Fruit fly (Drosophila melanogaster) whole organism, embryonic: ENCODE results near the gene udt.

ENCODE experiments used
- Ada2b ChIP-seq: fragments of 200-800 bp; sonication (Bioruptor generic); IDR thresholded peaks from 2 replicates; pipeline ENCODE4 v1.3.6; 2022; ENCODE audit warnings: missing biosample characterization, missing genetic modification characterization
- Atf6 ChIP-seq: fragments of 200-800 bp; sonication (Bioruptor generic); IDR thresholded peaks from 2 replicates; pipeline ENCODE4 v1.3.6; 2022; ENCODE audit warnings: missing biosample characterization, missing genetic modification characterization
- CG11504 ChIP-seq: fragments of 200-800 bp; sonication (Bioruptor generic); optimal IDR thresholded peaks from 3 replicates; lab custom pipeline; 2019; ENCODE audit warnings: missing biosample characterization, mild to moderate bottlenecking, missing genetic modification characterization, moderate library complexity
- CG11695 ChIP-seq: fragments of 200-800 bp; sonication (Bioruptor generic); IDR thresholded peaks from 3 replicates; pipeline ENCODE4 v1.3.6; 2022; ENCODE audit warnings: missing biosample characterization, missing genetic modification characterization
- CG12155 ChIP-seq: fragments of 200-800 bp; sonication (Bioruptor generic); optimal IDR thresholded peaks from 3 replicates; lab custom pipeline; 2016; ENCODE audit warnings: missing biosample characterization, missing genetic modification characterization
- CG12744 ChIP-seq: fragments of 200-800 bp; sonication (Bioruptor generic); optimal IDR thresholded peaks from 2 replicates; lab custom pipeline; 2016; ENCODE audit warnings: missing biosample characterization, missing genetic modification characterization
- CG15696 ChIP-seq: fragments of 200-800 bp; sonication (Bioruptor generic); optimal IDR thresholded peaks from 2 replicates; lab custom pipeline; 2019; ENCODE audit warnings: missing biosample characterization, mild to moderate bottlenecking, missing genetic modification characterization, moderate library complexity
- CG17912 ChIP-seq: fragments of 200-800 bp; sonication (Bioruptor generic); optimal IDR thresholded peaks from 2 replicates; lab custom pipeline; 2018; ENCODE audit warnings: missing biosample characterization, mild to moderate bottlenecking, missing genetic modification characterization
- CG2202 ChIP-seq: fragments of 200-800 bp; sonication (Bioruptor generic); optimal IDR thresholded peaks from 2 replicates; lab custom pipeline; 2018; ENCODE audit warnings: missing biosample characterization, mild to moderate bottlenecking, missing genetic modification characterization
- CG2712 ChIP-seq: fragments of 200-800 bp; optimal IDR thresholded peaks from 3 replicates; lab custom pipeline; 2019; ENCODE audit warnings: missing biosample characterization, mild to moderate bottlenecking, missing genetic modification characterization, moderate library complexity
- CG2889 ChIP-seq: fragments of 200-800 bp; sonication (Bioruptor generic); IDR thresholded peaks from 3 replicates; pipeline ENCODE4 v1.3.6; 2022; ENCODE audit warnings: missing biosample characterization, missing genetic modification characterization
- CG30431 ChIP-seq: fragments of 200-800 bp; sonication (Bioruptor generic); optimal IDR thresholded peaks from 2 replicates; lab custom pipeline; 2017; ENCODE audit warnings: missing biosample characterization, missing genetic modification characterization
- CG31388 ChIP-seq: fragments of 200-800 bp; sonication (Bioruptor generic); optimal IDR thresholded peaks from 2 replicates; lab custom pipeline; 2016; ENCODE audit warnings: missing biosample characterization, missing genetic modification characterization
- CG31441 ChIP-seq: fragments of 200-800 bp; sonication (Bioruptor generic); IDR thresholded peaks from 2 replicates; pipeline ENCODE4 v1.3.6; 2022; ENCODE audit warnings: missing biosample characterization, missing genetic modification characterization
- CG3838 ChIP-seq: fragments of 200-800 bp; sonication (Bioruptor generic); optimal IDR thresholded peaks from 3 replicates; lab custom pipeline; 2016; ENCODE audit warnings: missing biosample characterization, missing genetic modification characterization
- CG3847 ChIP-seq: fragments of 200-800 bp; sonication (Bioruptor generic); IDR thresholded peaks from 2 replicates; pipeline ENCODE4 v1.3.6; 2022; ENCODE audit warnings: missing biosample characterization, missing genetic modification characterization
- CG6813 ChIP-seq: fragments of 200-800 bp; sonication (Bioruptor generic); optimal IDR thresholded peaks from 2 replicates; lab custom pipeline; 2017; ENCODE audit warnings: missing biosample characterization, missing genetic modification characterization, mild to moderate bottlenecking, moderate library complexity, missing genetic modification reagents
- CG6854 ChIP-seq: fragments of 200-800 bp; sonication (Bioruptor generic); optimal IDR thresholded peaks from 3 replicates; lab custom pipeline; 2017; ENCODE audit warnings: missing biosample characterization, mild to moderate bottlenecking, missing genetic modification characterization
- CG7839 ChIP-seq: fragments of 200-800 bp; sonication (Bioruptor generic); optimal IDR thresholded peaks from 3 replicates; lab custom pipeline; 2018; ENCODE audit warnings: missing biosample characterization, mild to moderate bottlenecking, missing genetic modification characterization, moderate library complexity
- CG7987 ChIP-seq: fragments of 200-800 bp; sonication (Bioruptor generic); optimal IDR thresholded peaks from 2 replicates; lab custom pipeline; 2018; ENCODE audit warnings: missing biosample characterization, mild to moderate bottlenecking, missing genetic modification characterization, moderate library complexity
- CG8944 ChIP-seq: fragments of 200-800 bp; sonication (Bioruptor generic); optimal IDR thresholded peaks from 3 replicates; lab custom pipeline; 2016; ENCODE audit warnings: missing biosample characterization, missing genetic modification characterization
- CTCF ChIP-seq: fragments of 200-800 bp; sonication (Bioruptor generic); optimal IDR thresholded peaks from 2 replicates; lab custom pipeline; 2017; ENCODE audit warnings: missing biosample characterization, mild to moderate bottlenecking, missing genetic modification characterization, moderate library complexity
- Fer1 ChIP-seq: fragments of 200-800 bp; sonication (Bioruptor generic); optimal IDR thresholded peaks from 2 replicates; lab custom pipeline; 2017; ENCODE audit warnings: missing biosample characterization, mild to moderate bottlenecking, missing genetic modification characterization
- Fer3 ChIP-seq: fragments of 200-800 bp; sonication (Bioruptor generic); optimal IDR thresholded peaks from 2 replicates; lab custom pipeline; 2018; ENCODE audit warnings: missing biosample characterization, mild to moderate bottlenecking, missing genetic modification characterization, moderate library complexity
- HHEX ChIP-seq: fragments of 200-800 bp; sonication (Bioruptor generic); optimal IDR thresholded peaks from 3 replicates; lab custom pipeline; 2017; ENCODE audit warnings: missing biosample characterization, mild to moderate bottlenecking, missing genetic modification characterization, missing genetic modification reagents
- HLH4C ChIP-seq: fragments of 200-800 bp; sonication (Bioruptor generic); IDR thresholded peaks from 3 replicates; pipeline ENCODE4 v1.3.6; 2022; ENCODE audit warnings: missing biosample characterization, missing genetic modification characterization; ENCODE audit not compliant: partially characterized antibody
- MTF-1 ChIP-seq: fragments of 200-800 bp; sonication (Bioruptor generic); optimal IDR thresholded peaks from 2 replicates; lab custom pipeline; 2018; ENCODE audit warnings: missing biosample characterization, mild to moderate bottlenecking, missing genetic modification characterization, borderline replicate concordance
- Pdp1 ChIP-seq, 2 experiments: fragments of 200-800 bp; sonication (Bioruptor generic); optimal IDR thresholded peaks; 3 replicates each; lab custom pipeline; 2016; ENCODE audit warnings: missing biosample characterization in 2 of 2, missing genetic modification characterization in 2 of 2, mild to moderate bottlenecking in 1 of 2, moderate library complexity in 1 of 2
- Rx ChIP-seq: fragments of 200-800 bp; sonication (Bioruptor generic); IDR thresholded peaks from 2 replicates; pipeline ENCODE4 v1.3.6; 2022; ENCODE audit warnings: missing biosample characterization, missing genetic modification characterization
- Sry-β ChIP-seq: fragments of 200-800 bp; sonication (Bioruptor generic); optimal IDR thresholded peaks from 2 replicates; lab custom pipeline; 2018; ENCODE audit warnings: missing biosample characterization, mild to moderate bottlenecking, missing genetic modification characterization, moderate library complexity
- Vsx1 ChIP-seq: fragments of 200-800 bp; sonication (Bioruptor generic); optimal IDR thresholded peaks from 2 replicates; lab custom pipeline; 2017; ENCODE audit warnings: missing biosample characterization, mild to moderate bottlenecking, missing genetic modification characterization, missing genetic modification reagents
- Xbp1 ChIP-seq: fragments of 200-800 bp; sonication (Bioruptor generic); optimal IDR thresholded peaks from 3 replicates; lab custom pipeline; 2016; ENCODE audit warnings: missing biosample characterization, mild to moderate bottlenecking, missing genetic modification characterization
- crc ChIP-seq: fragments of 200-800 bp; sonication (Bioruptor generic); optimal IDR thresholded peaks from 2 replicates; lab custom pipeline; 2016; ENCODE audit warnings: missing biosample characterization, missing genetic modification characterization
- crp ChIP-seq, 2 experiments: fragments of 200-800 bp; sonication (Bioruptor generic); optimal IDR thresholded peaks; 2 replicates in 1 of 2; 3 replicates in 1 of 2; lab custom pipeline; 2017; ENCODE audit warnings: missing biosample characterization in 2 of 2, missing genetic modification characterization in 2 of 2, mild to moderate bottlenecking in 1 of 2, moderate library complexity in 1 of 2
- ems ChIP-seq: fragments of 200-800 bp; sonication (Bioruptor generic); optimal IDR thresholded peaks from 3 replicates; lab custom pipeline; 2016; ENCODE audit warnings: missing biosample characterization, missing genetic modification characterization
- eve ChIP-seq, 2 experiments: fragments of >200 bp; optimal IDR thresholded peaks; 2 replicates each; lab custom pipeline; 2017; ENCODE audit warnings: missing biosample characterization in 2 of 2, missing genetic modification characterization in 2 of 2
- fru ChIP-seq: fragments of >200 bp; optimal IDR thresholded peaks from 2 replicates; lab custom pipeline; 2017
- grau ChIP-seq: fragments of 200-800 bp; optimal IDR thresholded peaks from 3 replicates; lab custom pipeline; 2019; ENCODE audit warnings: missing biosample characterization, mild to moderate bottlenecking, missing genetic modification characterization, moderate library complexity
- hkb ChIP-seq, 2 experiments: fragments of 200-800 bp in 1 of 2; fragments of >200 bp in 1 of 2; sonication (Bioruptor generic) in 1 of 2; IDR thresholded peaks in 1 of 2; optimal IDR thresholded peaks in 1 of 2; 2 replicates each; pipeline versions ENCODE4 v1.3.6 to Lab custom; 2017 to 2022; ENCODE audit warnings: missing biosample characterization in 1 of 2, missing genetic modification characterization in 1 of 2
- kni ChIP-seq: fragments of 200-800 bp; sonication (Bioruptor generic); optimal IDR thresholded peaks from 3 replicates; lab custom pipeline; 2017; ENCODE audit warnings: mild to moderate bottlenecking, missing biosample characterization, missing genetic modification reagents, missing genetic modification characterization
- lilli ChIP-seq: fragments of 200-800 bp; sonication (Bioruptor generic); optimal IDR thresholded peaks from 3 replicates; lab custom pipeline; 2016; ENCODE audit warnings: missing biosample characterization, missing genetic modification characterization
- maf-S ChIP-seq: fragments of 200-800 bp; sonication (Bioruptor generic); optimal IDR thresholded peaks from 2 replicates; lab custom pipeline; 2016; ENCODE audit warnings: missing biosample characterization, missing genetic modification characterization
- odd ChIP-seq: fragments of 200-800 bp; sonication (Bioruptor generic); optimal IDR thresholded peaks from 2 replicates; lab custom pipeline; 2017; ENCODE audit warnings: missing biosample characterization, mild to moderate bottlenecking, missing genetic modification characterization
- peb ChIP-seq: fragments of 200-800 bp; sonication (Bioruptor generic); IDR thresholded peaks from 2 replicates; pipeline ENCODE4 v1.3.6; 2022; ENCODE audit warnings: missing biosample characterization, missing genetic modification characterization
- prd ChIP-seq, 3 experiments: fragments of >200 bp in 2 of 3; fragments of 200-800 bp in 1 of 3; sonication (Bioruptor generic) in 1 of 3; optimal IDR thresholded peaks in 2 of 3; IDR thresholded peaks in 1 of 3; 2 replicates in 2 of 3; 3 replicates in 1 of 3; pipeline versions ENCODE4 v1.3.6 to Lab custom; 2017 to 2022; ENCODE audit warnings: missing biosample characterization in 1 of 3, missing genetic modification characterization in 1 of 3
- pum ChIP-seq: fragments of 200-800 bp; sonication (Bioruptor generic); optimal IDR thresholded peaks from 2 replicates; lab custom pipeline; 2016; ENCODE audit warnings: missing biosample characterization, missing genetic modification characterization
- tin ChIP-seq: fragments of 200-800 bp; sonication (Bioruptor generic); optimal IDR thresholded peaks from 3 replicates; lab custom pipeline; 2016; ENCODE audit warnings: missing biosample characterization, missing genetic modification characterization
- vnd ChIP-seq: fragments of 200-800 bp; sonication (Bioruptor generic); IDR thresholded peaks from 3 replicates; pipeline ENCODE4 v1.3.6; 2022; ENCODE audit warnings: missing biosample characterization, missing genetic modification characterization; ENCODE audit not compliant: partially characterized antibody
- z ChIP-seq: fragments of 200-800 bp; sonication (Bioruptor generic); IDR thresholded peaks from 3 replicates; pipeline ENCODE4 v1.3.6; 2022; ENCODE audit warnings: missing biosample characterization, missing genetic modification characterization

Gene udt

dm6 chr3R:23757912-23758607 lies 5.0 kb downstream of the udt start, which contains the start of the genes PTPMT1 and Hrd3 (continued):
- TF ChIP-seq CG2712 (tag; lab: Kevin White, UChicago) (peak; percentile 99), crc (GFP tag; lab: Kevin White, UChicago) (peak; percentile 93), CG11695 (GFP tag; lab: Robert Waterston, UW) (peak; percentile 97), Fer3 (tag; lab: Kevin White, UChicago) (peak; percentile 97), Vsx1 (GFP tag; lab: Kevin White, UChicago) (peak; percentile 95), CG8944 (GFP tag; lab: Kevin White, UChicago) (peak; percentile 96), crp (GFP tag; optimal IDR thresholded peaks at IDR 0.05; lab: Kevin White, UChicago) (peak; percentile 27 to 77), CG12744 (peak; percentile 97), CG6854 (GFP tag; lab: Kevin White, UChicago) (peak; percentile 97), CG31388 (GFP tag; lab: Kevin White, UChicago) (peak; percentile 96), HHEX (GFP tag; lab: Kevin White, UChicago) (peak; percentile 99), tin (GFP tag; lab: Kevin White, UChicago) (peak; percentile 99), CG2889 (GFP tag; lab: Robert Waterston, UW) (peak; percentile 91), CG17912 (peak; percentile 86), CTCF (GFP tag; lab: Kevin White, UChicago) (peak; percentile 76), HLH4C (GFP tag; lab: Robert Waterston, UW) (no peak), maf-S (GFP tag; lab: Kevin White, UChicago) (peak; percentile 97), MTF-1 (GFP tag; lab: Kevin White, UChicago) (peak; percentile 86), Sry-β (GFP tag; lab: Kevin White, UChicago) (peak; percentile 70), pum (GFP tag; lab: Kevin White, UChicago) (peak; percentile 98), Ada2b (GFP tag; lab: Robert Waterston, UW) (peak; percentile 92), z (no peak), CG3838 (GFP tag; lab: Kevin White, UChicago) (peak; percentile 97), lilli (GFP tag; lab: Kevin White, UChicago) (peak; percentile 99), odd (peak; percentile 99), CG3847 (GFP tag; lab: Robert Waterston, UW) (peak; percentile 98), fru (no peak), grau (tag; lab: Kevin White, UChicago) (peak; percentile 98), CG11504 (tag; lab: Kevin White, UChicago) (peak; percentile 98), CG7839 (tag; lab: Kevin White, UChicago) (peak; percentile 99), vnd (GFP tag; lab: Robert Waterston, UW) (no peak), CG7987 (GFP tag; lab: Kevin White, UChicago) (peak; percentile 94), Atf6 (GFP tag; lab: Robert Waterston, UW) (peak; percentile 97), eve (GFP tag; optimal IDR thresholded peaks at IDR 0.05; lab: Kevin White, UChicago) (peak in 1 of 2 experiments; percentile 75), CG31441 (GFP tag; lab: Robert Waterston, UW) (peak; percentile 99), CG30431 (peak; percentile 98), peb (GFP tag; lab: Robert Waterston, UW) (peak; percentile 93), prd (optimal IDR thresholded peaks at IDR 0.05; lab: Kevin White, UChicago) (no peak), prd (GFP tag; IDR thresholded peaks at IDR 0.05; lab: Robert Waterston, UW) (peak; percentile 98), Pdp1 (GFP tag; optimal IDR thresholded peaks at IDR 0.05; lab: Kevin White, UChicago) (peak; percentile 99), CG12155 (GFP tag; lab: Kevin White, UChicago) (peak; percentile 97), CG2202 (tag; lab: Kevin White, UChicago) (peak; percentile 97), CG6813 (peak; percentile 96), ems (GFP tag; lab: Kevin White, UChicago) (peak; percentile 98), kni (GFP tag; lab: Kevin White, UChicago) (peak; percentile 97), CG15696 (tag; lab: Kevin White, UChicago) (peak; percentile 98), Xbp1 (peak; percentile 99), Fer1 (GFP tag; lab: Kevin White, UChicago) (peak; percentile 98), hkb (optimal IDR thresholded peaks at IDR 0.05; lab: Kevin White, UChicago) (peak; percentile 69), hkb (GFP tag; IDR thresholded peaks at IDR 0.05; lab: Robert Waterston, UW) (peak; percentile 96), Rx (peak; percentile 89; the same call in 1 of the 2 replicates)
